Worm (Caenorhabditis elegans): ENCODE results near the gene F22E12.1.

- TF ChIP-seq sem-2 (GFP tag; optimal IDR thresholded peaks at IDR 0.05) (no peak), unc-62 (GFP tag; optimal IDR thresholded peaks at IDR 0.05) (no peak), sptf-1 (tag; optimal IDR thresholded peaks at IDR 0.05) (no peak), ztf-11 (tag; optimal IDR thresholded peaks at IDR 0.05) (no peak), nhr-237 (tag; optimal IDR thresholded peaks at IDR 0.05) (no peak), cnd-1 (tag; optimal IDR thresholded peaks at IDR 0.05) (no peak)
Observed at ce11 chrV:10493150-10493549, 36.0 kb upstream of the F22E12.1 start, which contains the start of gene ugt-33.
